Worm (Caenorhabditis elegans): Measurements from ENCODE around the gene C35B1.7.

ce11 chrIV:4074610-4075009 is 34.3 kb upstream of the C35B1.7 start, which contains the start of gene W03D2.9:
- TF ChIP-seq unc-62 (GFP tag; optimal IDR thresholded peaks at IDR 0.05) = no peak
- TF ChIP-seq zag-1 (tag; optimal IDR thresholded peaks at IDR 0.05) = no peak
- TF ChIP-seq unc-39 (tag; optimal IDR thresholded peaks at IDR 0.05) = no peak
- TF ChIP-seq R02D3.7 (tag; optimal IDR thresholded peaks at IDR 0.05) = no peak
